Worm (Caenorhabditis elegans): ENCODE results near the gene T15H9.5.

T15H9.5 gene

ce11 chrII:9607137-9607536 is 4.1 kb downstream of the T15H9.5 start:
- TF ChIP-seq sma-9 (GFP tag; optimal IDR thresholded peaks at IDR 0.05) (peak; percentile 52), sma-9 (tag; optimal IDR thresholded peaks at IDR 0.05) (no peak), blmp-1 (tag; optimal IDR thresholded peaks at IDR 0.05; ENCODE audit: insufficient read depth) (no peak)

ce11 chrII:9606485-9607036 is 4.7 kb downstream of the T15H9.5 start:
- TF ChIP-seq unc-55 (GFP tag; optimal IDR thresholded peaks at IDR 0.05) (peak; percentile 72), crh-2 (tag; optimal IDR thresholded peaks at IDR 0.05) (peak; percentile 30), nhr-6 (tag; optimal IDR thresholded peaks at IDR 0.05) (no peak), C34F6.9 (tag; optimal IDR thresholded peaks at IDR 0.05) (peak; percentile 39), unc-62 (GFP tag; optimal IDR thresholded peaks at IDR 0.05) (no peak), R02D3.7 (tag; optimal IDR thresholded peaks at IDR 0.05) (no peak), gmeb-1 (tag; optimal IDR thresholded peaks at IDR 0.05) (no peak), zag-1 (tag; optimal IDR thresholded peaks at IDR 0.05) (no peak), mdl-1 (tag; optimal IDR thresholded peaks at IDR 0.05) (peak in 1 of 2 experiments; percentile 12), ztf-4 (tag; optimal IDR thresholded peaks at IDR 0.05) (no peak), blmp-1 (tag; optimal IDR thresholded peaks at IDR 0.05; ENCODE audit: insufficient read depth) (no peak), sma-3 (GFP tag; optimal IDR thresholded peaks at IDR 0.05) (no peak), ceh-82 (tag; optimal IDR thresholded peaks at IDR 0.05) (no peak), mab-5 (tag; optimal IDR thresholded peaks at IDR 0.05) (no peak), nhr-237 (tag; optimal IDR thresholded peaks at IDR 0.05) (no peak)

- TF ChIP-seq blmp-1 (tag; optimal IDR thresholded peaks at IDR 0.05; ENCODE audit: insufficient read depth) (peak; percentile 72), aly-2 (tag; optimal IDR thresholded peaks at IDR 0.05) (no peak), ztf-11 (tag; optimal IDR thresholded peaks at IDR 0.05) (no peak), nhr-25 (tag; optimal IDR thresholded peaks at IDR 0.05) (peak; percentile 57), skn-1 (tag; optimal IDR thresholded peaks at IDR 0.05) (no peak), Y55F3AM.14 (GFP tag; optimal IDR thresholded peaks at IDR 0.05) (no peak), nhr-10 (tag; optimal IDR thresholded peaks at IDR 0.05) (no peak), gmeb-1 (tag; optimal IDR thresholded peaks at IDR 0.05) (no peak), ztf-1 (GFP tag; conservative IDR thresholded peaks at IDR 0.05) (no peak), nhr-21 (tag; optimal IDR thresholded peaks at IDR 0.05) (peak; percentile 54), nhr-77 (tag; optimal IDR thresholded peaks at IDR 0.05) (no peak), mdl-1 (tag; optimal IDR thresholded peaks at IDR 0.05) (peak in 1 of 2 experiments; percentile 4), C34F6.9 (tag; optimal IDR thresholded peaks at IDR 0.05) (peak; percentile 6), sma-3 (GFP tag; optimal IDR thresholded peaks at IDR 0.05) (no peak), nhr-129 (tag; optimal IDR thresholded peaks at IDR 0.05) (no peak), peb-1 (tag; optimal IDR thresholded peaks at IDR 0.05) (no peak), nhr-12 (tag; optimal IDR thresholded peaks at IDR 0.05) (no peak), nhr-237 (tag; optimal IDR thresholded peaks at IDR 0.05) (no peak), ceh-16 (tag; optimal IDR thresholded peaks at IDR 0.05) (peak; percentile 49), ztf-4 (tag; optimal IDR thresholded peaks at IDR 0.05) (no peak), mab-5 (tag; optimal IDR thresholded peaks at IDR 0.05) (no peak), crh-2 (tag; optimal IDR thresholded peaks at IDR 0.05) (no peak), unc-55 (GFP tag; optimal IDR thresholded peaks at IDR 0.05) (no peak), sma-9 (GFP tag; optimal IDR thresholded peaks at IDR 0.05) (peak; percentile 87), sma-9 (tag; optimal IDR thresholded peaks at IDR 0.05) (no peak)
Observed at ce11 chrII:9605954-9606353, 5.3 kb downstream of the T15H9.5 start.

- TF ChIP-seq peb-1 (tag; optimal IDR thresholded peaks at IDR 0.05) (no peak), mdl-1 (tag; optimal IDR thresholded peaks at IDR 0.05) (no peak), ceh-16 (tag; optimal IDR thresholded peaks at IDR 0.05) (no peak), blmp-1 (tag; optimal IDR thresholded peaks at IDR 0.05; ENCODE audit: insufficient read depth) (no peak), R02D3.7 (tag; optimal IDR thresholded peaks at IDR 0.05) (no peak), egl-27 (tag; optimal IDR thresholded peaks at IDR 0.05) (no peak), F13H6.1 (tag; optimal IDR thresholded peaks at IDR 0.05) (no peak), alr-1 (tag; optimal IDR thresholded peaks at IDR 0.05) (no peak), nhr-23 (tag; optimal IDR thresholded peaks at IDR 0.05) (no peak), sma-9 (GFP tag; optimal IDR thresholded peaks at IDR 0.05) (peak; percentile 59), sma-9 (tag; optimal IDR thresholded peaks at IDR 0.05) (no peak), skn-1 (tag; optimal IDR thresholded peaks at IDR 0.05) (no peak), nhr-21 (tag; optimal IDR thresholded peaks at IDR 0.05) (no peak), crh-2 (tag; optimal IDR thresholded peaks at IDR 0.05) (peak; percentile 52), dmd-4 (tag; optimal IDR thresholded peaks at IDR 0.05) (no peak), lin-39 (tag; optimal IDR thresholded peaks at IDR 0.05) (no peak), unc-62 (GFP tag; optimal IDR thresholded peaks at IDR 0.05) (no peak), aly-2 (tag; optimal IDR thresholded peaks at IDR 0.05) (no peak), snpc-4 (tag; optimal IDR thresholded peaks at IDR 0.05) (no peak), gmeb-1 (tag; optimal IDR thresholded peaks at IDR 0.05) (no peak), nhr-77 (tag; optimal IDR thresholded peaks at IDR 0.05) (no peak), sem-4 (tag; optimal IDR thresholded peaks at IDR 0.05) (no peak), lin-13 (GFP tag; optimal IDR thresholded peaks at IDR 0.05) (no peak), elt-1 (tag; optimal IDR thresholded peaks at IDR 0.05) (no peak), ZK546.5 (tag; optimal IDR thresholded peaks at IDR 0.05) (no peak), elt-3 (tag; optimal IDR thresholded peaks at IDR 0.05) (no peak), mbf-1 (tag; optimal IDR thresholded peaks at IDR 0.05) (no peak), lsy-2 (tag; optimal IDR thresholded peaks at IDR 0.05) (peak in 1 of 2 experiments; percentile 20), nhr-129 (tag; optimal IDR thresholded peaks at IDR 0.05) (peak; percentile 65), unc-55 (GFP tag; optimal IDR thresholded peaks at IDR 0.05) (no peak), ama-1 (optimal IDR thresholded peaks at IDR 0.05) (no peak)
Observed at ce11 chrII:9605336-9605735, 5.9 kb downstream of the T15H9.5 start, which contains the start of gene nhr-19. nhr-19 (minus strand) TSS chrII:9605526.

All from whole organism, L2 larva.